Fruit fly (Drosophila melanogaster): Measurements from ENCODE around the gene Or2a.

The Or2a gene

dm6 chrX:2270557-2270930 lies 24.5 kb downstream of the Or2a start, which contains the start of gene CG2924 (continued):
- TF ChIP-seq CG15514 (GFP tag; optimal IDR thresholded peaks at IDR 0.05) (peak; percentile 93), NfI (GFP tag; optimal IDR thresholded peaks at IDR 0.05) (peak; percentile 52), repo (GFP tag; optimal IDR thresholded peaks at IDR 0.05) (no peak), Atf6 (GFP tag; IDR thresholded peaks at IDR 0.05) (no peak), CG9797 (GFP tag; optimal IDR thresholded peaks at IDR 0.05) (peak; percentile 77), Abd-B (GFP tag; optimal IDR thresholded peaks at IDR 0.05) (no peak), Mrtf (GFP tag; IDR thresholded peaks at IDR 0.05) (peak; percentile 43; the same call in 1 of the 3 replicates), tna (GFP tag; IDR thresholded peaks at IDR 0.05; ENCODE audit: partially characterized antibody) (peak; percentile 99), CoRest (tag; optimal IDR thresholded peaks at IDR 0.05) (peak; percentile 39), CG14050 (GFP tag; IDR thresholded peaks at IDR 0.05) (no peak), CG14667 (GFP tag; IDR thresholded peaks at IDR 0.05) (no peak), Hr39 (optimal IDR thresholded peaks at IDR 0.05) (no peak), Max (GFP tag; optimal IDR thresholded peaks at IDR 0.05) (peak; percentile 51), Bgb (GFP tag; IDR thresholded peaks at IDR 0.05; ENCODE audit: partially characterized antibody) (peak; percentile 100), CG6689 (GFP tag; IDR thresholded peaks at IDR 0.05) (no peak), fu2 (GFP tag; optimal IDR thresholded peaks at IDR 0.05) (peak; percentile 32), ems (GFP tag; optimal IDR thresholded peaks at IDR 0.05) (peak; percentile 53), disco-r (GFP tag; optimal IDR thresholded peaks at IDR 0.05) (peak; percentile 47), CG12236 (GFP tag; optimal IDR thresholded peaks at IDR 0.05) (no peak), cwo (GFP tag; optimal IDR thresholded peaks at IDR 0.05) (peak; percentile 18), CG1233 (GFP tag; optimal IDR thresholded peaks at IDR 0.05) (no peak), trh (GFP tag; optimal IDR thresholded peaks at IDR 0.05) (no peak), CG12391 (tag; optimal IDR thresholded peaks at IDR 0.05) (peak; percentile 66), CG10543 (GFP tag; optimal IDR thresholded peaks at IDR 0.05) (peak; percentile 18), CG11696 (GFP tag; IDR thresholded peaks at IDR 0.05) (no peak), HmgD (GFP tag; optimal IDR thresholded peaks at IDR 0.05) (peak; percentile 89), CG15696 (tag; optimal IDR thresholded peaks at IDR 0.05) (no peak), CG4730 (GFP tag; IDR thresholded peaks at IDR 0.05) (no peak), CG10565 (GFP tag; optimal IDR thresholded peaks at IDR 0.05) (no peak), wek (GFP tag; optimal IDR thresholded peaks at IDR 0.05) (peak; percentile 48), gcm2 (GFP tag; optimal IDR thresholded peaks at IDR 0.05) (no peak), cato (GFP tag; optimal IDR thresholded peaks at IDR 0.05; ENCODE audit: borderline replicate concordance) (no peak), sisA (GFP tag; IDR thresholded peaks at IDR 0.05) (peak; percentile 62), lilli (GFP tag; optimal IDR thresholded peaks at IDR 0.05) (peak; percentile 79), Dref (GFP tag; IDR thresholded peaks at IDR 0.05) (peak; percentile 100), CG18262 (tag; optimal IDR thresholded peaks at IDR 0.05) (no peak), Ets97D (GFP tag; optimal IDR thresholded peaks at IDR 0.05) (peak; percentile 92), fd102C (GFP tag; optimal IDR thresholded peaks at IDR 0.05) (no peak), CG30020 (tag; optimal IDR thresholded peaks at IDR 0.05) (peak; percentile 23), CG14860 (GFP tag; IDR thresholded peaks at IDR 0.05; ENCODE audit: partially characterized antibody) (peak; percentile 97), CG6272 (GFP tag; IDR thresholded peaks at IDR 0.05) (peak; percentile 86), sim (GFP tag; IDR thresholded peaks at IDR 0.05) (no peak), nerfin-1 (tag; optimal IDR thresholded peaks at IDR 0.05) (peak; percentile 34), Hr3 (GFP tag; optimal IDR thresholded peaks at IDR 0.05) (peak; percentile 44), NC2β (GFP tag; optimal IDR thresholded peaks at IDR 0.05) (peak; percentile 54), sob (GFP tag; IDR thresholded peaks at IDR 0.05) (peak; percentile 81), CG15011 (GFP tag; optimal IDR thresholded peaks at IDR 0.05) (no peak), H15 (GFP tag; IDR thresholded peaks at IDR 0.05) (no peak; the same call in 2 of the 3 replicates), CG16815 (GFP tag; optimal IDR thresholded peaks at IDR 0.05) (no peak), CG1602 (GFP tag; optimal IDR thresholded peaks at IDR 0.05) (peak; percentile 38), CG13624 (GFP tag; optimal IDR thresholded peaks at IDR 0.05) (peak; percentile 87), dati (GFP tag; IDR thresholded peaks at IDR 0.05) (no peak)
